Fruit fly (Drosophila melanogaster) whole organism, prepupa: ENCODE measurements around the gene CG9547.

Source experiments
- CG10631 ChIP-seq: fragments of 200-800 bp; sonication (Bioruptor generic); optimal IDR thresholded peaks from 2 replicates; lab custom pipeline; 2016; ENCODE audit warnings: missing biosample characterization, missing genetic modification characterization
- CG10669 ChIP-seq: fragments of 200-800 bp; sonication (Bioruptor generic); optimal IDR thresholded peaks from 3 replicates; lab custom pipeline; 2018; ENCODE audit warnings: missing biosample characterization, mild to moderate bottlenecking, missing genetic modification characterization, moderate library complexity
- CG11294 ChIP-seq: fragments of 200-800 bp; sonication (Bioruptor generic); IDR thresholded peaks from 2 replicates; pipeline ENCODE4 v1.3.6; 2022; ENCODE audit warnings: missing biosample characterization, missing genetic modification characterization
- CG11762 ChIP-seq: fragments of 200-800 bp; sonication (Bioruptor generic); optimal IDR thresholded peaks from 3 replicates; lab custom pipeline; 2016; ENCODE audit warnings: missing biosample characterization, missing genetic modification characterization; ENCODE audit not compliant: insufficient read depth
- CG11902 ChIP-seq: fragments of 200-800 bp; sonication (Bioruptor generic); optimal IDR thresholded peaks from 3 replicates; lab custom pipeline; 2016; ENCODE audit warnings: missing biosample characterization, missing genetic modification characterization
- CG15336 ChIP-seq: fragments of 200-800 bp; sonication (Bioruptor generic); IDR thresholded peaks from 2 replicates; pipeline ENCODE4 v1.3.6; 2022; ENCODE audit warnings: missing biosample characterization, missing genetic modification characterization
- CG1621 ChIP-seq: fragments of 200-800 bp; sonication (Bioruptor generic); optimal IDR thresholded peaks from 3 replicates; lab custom pipeline; 2018; ENCODE audit warnings: missing biosample characterization, mild to moderate bottlenecking, missing genetic modification characterization
- CG16779 ChIP-seq: fragments of 200-800 bp; sonication (Bioruptor generic); optimal IDR thresholded peaks from 3 replicates; lab custom pipeline; 2017; ENCODE audit warnings: missing biosample characterization, mild to moderate bottlenecking, missing genetic modification characterization
- CG31627 ChIP-seq: fragments of 200-800 bp; sonication (Bioruptor generic); optimal IDR thresholded peaks from 3 replicates; lab custom pipeline; 2016; ENCODE audit warnings: missing biosample characterization, missing genetic modification characterization
- CG32006 ChIP-seq: fragments of 200-800 bp; sonication (Bioruptor generic); optimal IDR thresholded peaks from 3 replicates; lab custom pipeline; 2017; ENCODE audit warnings: missing biosample characterization, mild to moderate bottlenecking, missing genetic modification characterization
- CG34406 ChIP-seq: fragments of 200-800 bp; sonication (Bioruptor generic); optimal IDR thresholded peaks from 3 replicates; lab custom pipeline; 2016; ENCODE audit warnings: missing biosample characterization, missing genetic modification characterization
- CG4318 ChIP-seq: fragments of 200-800 bp; sonication (Bioruptor generic); optimal IDR thresholded peaks from 3 replicates; lab custom pipeline; 2017; ENCODE audit warnings: missing biosample characterization, mild to moderate bottlenecking, missing genetic modification characterization
- CG6163 ChIP-seq: fragments of 200-800 bp; sonication (Bioruptor generic); IDR thresholded peaks from 3 replicates; pipeline ENCODE4 v1.3.6; 2022; ENCODE audit warnings: missing biosample characterization, missing genetic modification characterization
- CG6276 ChIP-seq: fragments of 200-800 bp; sonication (Bioruptor generic); optimal IDR thresholded peaks from 2 replicates; lab custom pipeline; 2017; ENCODE audit warnings: missing biosample characterization, mild to moderate bottlenecking, missing genetic modification characterization
- CG6792 ChIP-seq: fragments of 200-800 bp; sonication (Bioruptor generic); optimal IDR thresholded peaks from 3 replicates; lab custom pipeline; 2016; ENCODE audit warnings: missing biosample characterization, missing genetic modification characterization
- CG6808 ChIP-seq: fragments of 200-800 bp; sonication (Bioruptor generic); optimal IDR thresholded peaks from 3 replicates; lab custom pipeline; 2017; ENCODE audit warnings: missing biosample characterization, missing genetic modification characterization, mild to moderate bottlenecking, moderate library complexity, missing genetic modification reagents
- CG6854 ChIP-seq: fragments of 200-800 bp; sonication (Bioruptor generic); optimal IDR thresholded peaks from 2 replicates; lab custom pipeline; 2017; ENCODE audit warnings: missing biosample characterization, mild to moderate bottlenecking, missing genetic modification characterization
- CG7368 ChIP-seq: fragments of 200-800 bp; sonication (Bioruptor generic); optimal IDR thresholded peaks from 3 replicates; lab custom pipeline; 2016; ENCODE audit warnings: missing biosample characterization, missing genetic modification characterization
- CG8119 ChIP-seq: fragments of 200-800 bp; sonication (Bioruptor generic); IDR thresholded peaks from 3 replicates; pipeline ENCODE4 v1.3.6; 2022; ENCODE audit warnings: missing biosample characterization, missing genetic modification characterization
- CG8319 ChIP-seq: fragments of 200-800 bp; sonication (Bioruptor generic); optimal IDR thresholded peaks from 3 replicates; lab custom pipeline; 2016; ENCODE audit warnings: missing biosample characterization, missing genetic modification characterization
- CG9139 ChIP-seq: fragments of 200-800 bp; sonication (Bioruptor generic); optimal IDR thresholded peaks from 3 replicates; lab custom pipeline; 2017; ENCODE audit warnings: missing biosample characterization, mild to moderate bottlenecking, missing genetic modification characterization
- Eip75B ChIP-seq: fragments of 200-800 bp; sonication (Bioruptor generic); optimal IDR thresholded peaks from 3 replicates; lab custom pipeline; 2016; ENCODE audit warnings: missing biosample characterization, missing genetic modification characterization
- Eip78C ChIP-seq: fragments of 200-800 bp; sonication (Bioruptor generic); peaks from one replicate; lab custom pipeline; 2016; ENCODE audit warnings: missing biosample characterization, missing genetic modification characterization
- Eip93F ChIP-seq: fragments of 200-800 bp; sonication (Bioruptor generic); optimal IDR thresholded peaks from 2 replicates; lab custom pipeline; 2016; ENCODE audit warnings: missing biosample characterization, mild to moderate bottlenecking, missing genetic modification characterization
- Gug ChIP-seq: fragments of 200-800 bp; sonication (Bioruptor generic); IDR thresholded peaks from 2 replicates; pipeline ENCODE4 v1.3.6; 2022; ENCODE audit warnings: missing biosample characterization, missing genetic modification characterization
- Hr38 ChIP-seq: sonication (Bioruptor generic); optimal IDR thresholded peaks from 2 replicates; lab custom pipeline; 2016; ENCODE audit warnings: missing biosample characterization, missing genetic modification characterization
- Hr39 ChIP-seq: fragments of 200-800 bp; sonication (Bioruptor generic); optimal IDR thresholded peaks from 2 replicates; lab custom pipeline; 2016; ENCODE audit warnings: missing biosample characterization, missing genetic modification characterization
- Hr4 ChIP-seq: fragments of 200-800 bp; sonication (Bioruptor generic); optimal IDR thresholded peaks from 3 replicates; lab custom pipeline; 2016; ENCODE audit warnings: missing biosample characterization, missing genetic modification characterization
- Lpt ChIP-seq: fragments of 200-800 bp; sonication (Bioruptor generic); optimal IDR thresholded peaks from 3 replicates; lab custom pipeline; 2016; ENCODE audit warnings: missing biosample characterization, missing genetic modification characterization
- Met ChIP-seq: fragments of 200-800 bp; sonication (Bioruptor generic); optimal IDR thresholded peaks from 3 replicates; lab custom pipeline; 2016; ENCODE audit warnings: missing biosample characterization, missing genetic modification characterization
- OdsH ChIP-seq: fragments of 200-800 bp; sonication (Bioruptor generic); optimal IDR thresholded peaks from 3 replicates; lab custom pipeline; 2016; ENCODE audit warnings: missing biosample characterization, missing genetic modification characterization
- Smox ChIP-seq: fragments of 200-800 bp; sonication (Bioruptor generic); optimal IDR thresholded peaks from 3 replicates; lab custom pipeline; 2016; ENCODE audit warnings: missing biosample characterization, missing genetic modification characterization
- Sox102F ChIP-seq: fragments of 200-800 bp; sonication (Bioruptor generic); optimal IDR thresholded peaks from 2 replicates; lab custom pipeline; 2016; ENCODE audit warnings: missing biosample characterization, mild to moderate bottlenecking, missing genetic modification characterization
- Sox14 ChIP-seq: fragments of 200-800 bp; sonication (Bioruptor generic); optimal IDR thresholded peaks from 3 replicates; lab custom pipeline; 2016; ENCODE audit warnings: missing biosample characterization, missing genetic modification characterization
- Sox15 ChIP-seq: fragments of 200-800 bp; sonication (Bioruptor generic); optimal IDR thresholded peaks from 3 replicates; lab custom pipeline; 2016; ENCODE audit warnings: missing biosample characterization, missing genetic modification characterization
- acj6 ChIP-seq: fragments of 200-800 bp; sonication (Bioruptor generic); optimal IDR thresholded peaks from 3 replicates; lab custom pipeline; 2016; ENCODE audit warnings: missing biosample characterization, missing genetic modification characterization
- dsx ChIP-seq: fragments of 200-800 bp; optimal IDR thresholded peaks from 3 replicates; lab custom pipeline; 2019; ENCODE audit warnings: missing biosample characterization, mild to moderate bottlenecking, missing genetic modification characterization, moderate library complexity; ENCODE audit not compliant: poor library complexity, severe bottlenecking
- eg ChIP-seq: fragments of 200-800 bp; sonication (Bioruptor generic); IDR thresholded peaks from 3 replicates; pipeline ENCODE4 v1.3.6; 2022; ENCODE audit warnings: missing biosample characterization, missing genetic modification characterization
- esn ChIP-seq: fragments of 200-800 bp; sonication (Bioruptor generic); optimal IDR thresholded peaks from 2 replicates; lab custom pipeline; 2016; ENCODE audit warnings: missing biosample characterization, mild to moderate bottlenecking, missing genetic modification characterization, moderate library complexity
- fd59A ChIP-seq: fragments of 200-800 bp; sonication (Bioruptor generic); optimal IDR thresholded peaks from 2 replicates; lab custom pipeline; 2017; ENCODE audit warnings: missing biosample characterization, mild to moderate bottlenecking, missing genetic modification characterization, missing genetic modification reagents
- fd85E ChIP-seq: fragments of 200-800 bp; sonication (Bioruptor generic); optimal IDR thresholded peaks from 3 replicates; lab custom pipeline; 2016; ENCODE audit warnings: missing biosample characterization, missing genetic modification characterization
- fkh ChIP-seq: fragments of 200-800 bp; sonication (Bioruptor generic); optimal IDR thresholded peaks from 3 replicates; lab custom pipeline; 2017; ENCODE audit warnings: missing biosample characterization, mild to moderate bottlenecking, missing genetic modification characterization, moderate library complexity
- lz ChIP-seq: fragments of 200-800 bp; sonication (Bioruptor generic); optimal IDR thresholded peaks from 3 replicates; lab custom pipeline; 2016; ENCODE audit warnings: missing biosample characterization, missing genetic modification characterization
- net ChIP-seq: fragments of 200-800 bp; sonication (Bioruptor generic); optimal IDR thresholded peaks from 3 replicates; lab custom pipeline; 2016; ENCODE audit warnings: missing biosample characterization, missing genetic modification characterization
- pdm3 ChIP-seq: fragments of 200-800 bp; sonication (Bioruptor generic); optimal IDR thresholded peaks from 3 replicates; lab custom pipeline; 2016; ENCODE audit warnings: missing biosample characterization, missing genetic modification characterization
- svp ChIP-seq: fragments of 200-800 bp; sonication (Bioruptor generic); peaks from one replicate; lab custom pipeline; 2016; ENCODE audit warnings: missing biosample characterization, missing genetic modification characterization
- topi ChIP-seq: fragments of 200-800 bp; sonication (Bioruptor generic); optimal IDR thresholded peaks from 3 replicates; lab custom pipeline; 2016; ENCODE audit warnings: missing biosample characterization, missing genetic modification characterization
- vri ChIP-seq: fragments of 200-800 bp; sonication (Bioruptor generic); optimal IDR thresholded peaks from 3 replicates; lab custom pipeline; 2016; ENCODE audit warnings: missing biosample characterization, mild to moderate bottlenecking, missing genetic modification characterization

CG9547 gene

DNA sequence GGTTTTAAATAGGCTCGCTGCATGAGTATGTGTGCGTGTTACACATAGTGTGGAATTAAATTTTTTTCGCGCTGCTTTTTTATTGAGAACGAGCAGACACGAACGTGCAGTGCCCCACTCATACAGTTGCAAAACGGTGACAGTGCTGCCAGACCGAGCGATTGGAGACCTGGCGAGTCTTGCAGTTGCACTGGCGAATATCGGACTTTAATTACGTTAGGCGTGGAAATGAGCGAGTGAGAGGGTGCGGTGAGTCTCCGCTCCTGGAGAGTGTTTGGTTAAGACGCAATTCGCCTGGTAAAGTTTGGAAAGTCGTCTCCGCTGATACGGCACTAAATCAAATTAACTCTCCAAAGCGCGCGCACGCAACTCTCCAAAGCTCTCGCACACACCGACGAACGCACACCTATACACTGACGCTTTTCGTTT is 13.0 kb downstream of the CG9547 start (continued):
- TF ChIP-seq pdm3 (GFP tag; lab: Kevin White, UChicago) (no peak), Eip78C (GFP tag; lab: Kevin White, UChicago) (peak; percentile 80), Eip75B (GFP tag; lab: Kevin White, UChicago) (no peak), acj6 (no peak), CG1621 (tag; lab: Kevin White, UChicago) (peak; percentile 31), Eip93F (no peak)

- TF ChIP-seq Eip75B (GFP tag; lab: Kevin White, UChicago) (peak; percentile 80), Sox14 (GFP tag; lab: Kevin White, UChicago) (peak; percentile 84), CG6854 (peak; percentile 66), CG8119 (GFP tag; lab: Robert Waterston, UW) (peak; percentile 83), CG16779 (tag; lab: Kevin White, UChicago) (no peak), fkh (GFP tag; lab: Kevin White, UChicago) (peak; percentile 64), dsx (GFP tag; lab: Kevin White, UChicago) (peak; percentile 36), Smox (peak; percentile 79), Hr39 (peak; percentile 92), acj6 (peak; percentile 85), Lpt (GFP tag; lab: Kevin White, UChicago) (peak; percentile 46), CG31627 (GFP tag; lab: Kevin White, UChicago) (peak; percentile 93), CG6792 (GFP tag; lab: Kevin White, UChicago) (peak; percentile 78), OdsH (GFP tag; lab: Kevin White, UChicago) (peak; percentile 87), svp (peak; percentile 96), vri (GFP tag; lab: Kevin White, UChicago) (peak; percentile 50), Eip78C (GFP tag; lab: Kevin White, UChicago) (peak; percentile 90), CG6276 (no peak), CG34406 (GFP tag; lab: Kevin White, UChicago) (peak; percentile 64), CG11294 (peak; percentile 74), fd59A (GFP tag; lab: Kevin White, UChicago) (peak; percentile 65), topi (GFP tag; lab: Kevin White, UChicago) (peak; percentile 81), CG7368 (GFP tag; lab: Kevin White, UChicago) (peak; percentile 72), CG6163 (GFP tag; lab: Robert Waterston, UW) (peak; percentile 70), CG11762 (GFP tag; lab: Kevin White, UChicago) (peak; percentile 74), CG9139 (GFP tag; lab: Kevin White, UChicago) (peak; percentile 1), CG11902 (GFP tag; lab: Kevin White, UChicago) (peak; percentile 78), CG32006 (peak; percentile 77), CG6808 (peak; percentile 61), pdm3 (GFP tag; lab: Kevin White, UChicago) (peak; percentile 89), CG1621 (tag; lab: Kevin White, UChicago) (peak; percentile 48), Sox102F (peak; percentile 79), Eip93F (peak; percentile 80), fd85E (peak; percentile 62), net (GFP tag; lab: Kevin White, UChicago) (peak; percentile 64), lz (GFP tag; lab: Kevin White, UChicago) (peak; percentile 90), CG10631 (GFP tag; lab: Kevin White, UChicago) (peak; percentile 86), Gug (GFP tag; lab: Robert Waterston, UW) (peak; percentile 73), eg (GFP tag; lab: Robert Waterston, UW) (peak; percentile 83), esn (GFP tag; lab: Kevin White, UChicago) (peak; percentile 85), Met (GFP tag; lab: Kevin White, UChicago) (peak; percentile 85), CG10669 (GFP tag; lab: Kevin White, UChicago) (peak; percentile 73), Sox15 (GFP tag; lab: Kevin White, UChicago) (peak; percentile 81), Hr38 (GFP tag; lab: Kevin White, UChicago) (peak; percentile 66), CG4318 (GFP tag; lab: Kevin White, UChicago) (no peak), CG8319 (GFP tag; lab: Kevin White, UChicago) (peak; percentile 59), CG15336 (GFP tag; lab: Robert Waterston, UW) (peak; percentile 63), Hr4 (no peak)
Measured at dm6 chr2L:6480212-6480994, 13.9 kb downstream of the CG9547 start, which contains the start of the genes Sec61alpha and Daxx. TSS of gene Sec61alpha (minus strand) at chr2L:6480575. TSS of gene Daxx (plus strand) at chr2L:6480929.
